Worm (Caenorhabditis elegans) whole organism, dauer: ENCODE data around the gene Y46G5A.34.

ENCODE experiments used
- unc-62 ChIP-seq: sonication (generic microtip); optimal IDR thresholded peaks from 2 replicates; lab custom pipeline; 2017; ENCODE audit warnings: missing biosample characterization, missing genetic modification reagents, missing genetic modification characterization

The Y46G5A.34 gene

DNA sequence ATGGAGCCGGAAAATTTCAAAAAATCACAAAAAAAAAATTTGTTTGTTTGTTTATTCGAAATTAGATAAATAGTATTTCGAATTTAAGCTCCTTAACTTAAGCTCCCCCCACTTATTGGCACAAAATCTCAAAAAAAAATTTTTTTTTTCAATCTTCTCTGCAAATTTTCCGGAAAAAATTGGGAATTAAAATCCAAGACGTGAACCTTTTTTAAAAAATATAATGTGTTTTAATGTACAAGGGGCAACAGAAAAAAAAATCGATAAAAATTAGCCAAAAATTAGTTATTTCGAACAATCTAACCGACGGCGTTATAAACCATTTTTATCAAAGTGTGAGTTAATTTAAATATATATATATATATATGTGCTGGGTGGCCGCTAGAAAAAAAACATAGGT, 2.1 kb upstream of the Y46G5A.34 start, which contains the start of gene Y46G5A.14:
Y46G5A.14 (plus strand) TSS at position 301 of the 400 bp plus-strand sequence.
- no peak for TF ChIP-seq unc-62 (GFP tag; lab: Kevin White, UChicago)

DNA sequence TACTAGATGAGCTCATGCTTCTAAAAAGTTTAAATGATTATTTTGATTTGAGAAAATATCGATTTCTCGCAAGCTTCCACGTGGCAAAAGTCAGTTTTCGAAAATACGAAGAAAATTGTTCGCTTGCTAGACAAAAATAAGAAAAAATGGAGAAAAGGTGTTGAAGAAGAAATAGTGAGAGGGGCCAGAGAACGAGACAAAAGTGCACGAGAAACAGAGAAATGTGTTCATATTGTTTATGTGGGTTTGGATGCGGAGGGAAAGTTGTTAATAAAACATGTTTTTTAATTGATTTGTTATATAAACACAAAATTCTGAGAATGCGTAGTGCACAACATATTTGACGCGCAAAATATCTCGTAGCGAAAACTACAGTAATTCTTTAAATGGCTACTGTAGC, 8.9 kb downstream of the Y46G5A.34 start, which contains the start of gene Y46G5A.15:
Y46G5A.15 (minus strand) TSS at position 26 of the 400 bp plus-strand sequence.
- no peak for TF ChIP-seq unc-62 (GFP tag; lab: Kevin White, UChicago)

DNA sequence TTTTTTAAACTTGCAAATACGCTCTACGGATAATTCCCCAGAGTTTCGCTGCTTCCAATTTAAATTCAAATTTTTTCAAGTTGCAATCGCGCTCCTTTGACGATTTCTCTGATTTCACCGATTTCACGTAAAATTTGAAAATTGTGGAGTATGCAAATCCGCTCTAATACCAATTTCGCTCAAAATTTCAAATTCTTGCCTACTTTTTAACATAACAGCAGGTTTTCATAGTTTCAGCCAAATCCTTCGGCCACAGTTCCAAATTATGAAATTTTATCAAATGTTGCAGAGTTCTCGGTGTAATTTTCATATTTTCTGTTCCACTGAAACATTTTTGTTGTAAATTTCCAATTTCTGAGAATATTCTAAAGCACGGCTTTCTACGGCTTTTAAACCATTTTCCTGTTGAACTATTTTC, 11.4 kb downstream of the Y46G5A.34 start, which contains the start of gene alkb-7:
alkb-7 (minus strand) TSS at position 323 of the 418 bp plus-strand sequence.
- no peak for TF ChIP-seq unc-62 (GFP tag; lab: Kevin White, UChicago)

DNA sequence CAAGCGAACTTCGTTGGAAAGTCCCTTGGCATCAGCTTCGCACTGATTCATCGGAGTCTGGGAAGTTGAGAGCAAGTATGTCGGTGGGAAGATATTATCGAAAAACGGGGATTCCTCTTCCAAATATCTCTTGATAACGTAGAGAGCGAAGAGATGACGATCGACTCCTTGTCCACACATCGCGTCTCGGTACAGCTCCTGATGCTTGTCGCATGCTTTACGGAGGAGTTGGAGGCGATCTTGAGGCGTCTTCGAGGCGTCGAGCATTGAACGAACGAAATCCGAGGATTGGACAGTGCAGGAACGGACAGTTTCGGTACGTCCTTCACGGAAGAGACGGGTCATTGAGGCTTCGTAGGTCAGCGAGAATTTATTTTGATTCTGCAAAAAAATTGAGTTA, 13.0 kb downstream of the Y46G5A.34 start:
- TF ChIP-seq unc-62 (GFP tag; lab: Kevin White, UChicago) = no peak

DNA sequence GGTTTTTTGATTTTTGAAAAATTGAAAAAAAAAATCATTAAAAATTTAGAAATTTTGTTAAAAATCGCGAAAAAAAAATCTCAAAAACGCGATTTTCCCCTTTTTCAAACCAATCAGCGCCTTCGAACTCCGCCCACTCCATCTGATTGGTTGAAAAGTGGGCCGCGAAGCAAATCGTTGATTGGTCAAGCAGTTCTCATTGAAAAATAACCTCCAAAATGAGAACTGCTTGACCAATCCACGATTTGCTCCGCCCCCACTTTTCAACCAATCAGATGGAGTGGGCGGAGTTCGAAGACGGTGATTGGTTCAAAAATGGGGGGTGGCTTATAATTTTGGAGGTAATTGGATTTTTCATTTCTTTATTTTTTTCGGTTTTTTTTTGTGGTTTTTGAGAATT, 13.9 kb downstream of the Y46G5A.34 start:
- TF ChIP-seq unc-62 (GFP tag; lab: Kevin White, UChicago) = no peak

DNA sequence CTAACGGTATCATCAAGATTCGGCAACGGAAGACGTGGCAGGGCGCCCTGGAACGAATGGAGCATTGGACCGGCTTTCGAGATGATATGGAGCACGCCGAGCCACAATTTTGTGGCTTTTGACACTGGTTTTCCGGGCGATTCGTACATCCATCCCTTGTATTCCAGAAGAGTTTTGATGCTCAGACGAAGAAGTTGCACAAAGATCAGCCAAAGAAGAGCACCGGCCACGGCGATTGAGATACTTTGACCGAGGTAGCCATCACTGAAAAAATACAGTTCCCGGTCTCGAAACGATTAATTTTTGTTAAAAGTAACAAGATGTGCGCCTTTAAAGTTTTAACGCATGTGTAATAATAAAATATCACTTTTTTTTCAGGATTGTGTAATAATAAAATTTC, 18.7 kb downstream of the Y46G5A.34 start:
- no peak for TF ChIP-seq unc-62 (GFP tag; lab: Kevin White, UChicago)

DNA sequence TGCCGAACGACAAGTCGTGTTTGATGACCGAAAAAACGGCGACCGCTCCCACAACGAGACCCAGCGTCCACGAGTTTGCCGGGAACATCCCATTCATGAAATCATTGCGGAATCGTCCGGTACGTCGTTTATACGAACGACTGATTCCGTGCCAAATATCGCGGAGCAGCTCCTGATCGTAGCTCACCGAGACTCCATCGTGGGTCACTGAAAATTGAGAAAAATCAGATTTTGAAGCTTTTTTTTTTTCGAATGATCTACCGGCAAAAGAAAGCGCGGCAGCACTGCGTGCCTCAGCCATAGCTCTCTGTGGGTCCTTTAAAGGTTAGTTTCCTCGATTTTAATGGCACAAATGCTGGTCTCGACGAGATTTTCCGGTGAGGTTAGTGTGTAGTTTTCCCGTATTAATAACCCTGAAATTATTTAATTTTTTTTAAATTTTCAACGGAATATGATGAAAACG, 19.6 kb downstream of the Y46G5A.34 start, which contains the start of gene cpt-1:
cpt-1 (minus strand) TSS at position 413 of the 463 bp plus-strand sequence.
- no peak for TF ChIP-seq unc-62 (GFP tag; lab: Kevin White, UChicago)

DNA sequence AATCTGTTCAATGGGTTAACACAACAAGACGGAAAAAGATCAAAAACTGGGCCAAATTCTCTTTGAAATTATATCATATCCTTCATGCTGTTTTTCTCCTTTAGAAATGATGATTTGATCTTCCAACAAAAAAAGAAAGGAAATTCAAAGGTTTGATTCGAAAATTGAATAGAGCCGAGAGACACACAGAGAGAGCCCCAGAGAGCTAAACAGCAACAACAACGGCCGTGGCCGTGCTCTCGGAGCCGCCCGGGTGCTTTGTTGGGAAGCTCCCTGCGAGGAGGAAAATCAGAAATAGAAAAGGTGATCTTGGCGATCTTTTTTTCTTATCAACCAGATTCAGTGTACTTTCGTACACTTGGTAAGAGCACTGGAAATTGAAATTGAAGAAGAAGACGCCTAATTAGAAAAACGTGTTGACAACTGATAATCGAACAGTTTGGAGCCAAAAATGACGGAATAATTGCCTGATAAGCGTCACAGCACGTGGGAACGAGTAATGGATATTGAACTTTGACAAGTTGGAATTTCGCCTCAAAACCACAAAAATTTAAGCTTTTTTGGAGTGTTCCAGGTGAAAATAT, 20.8 kb downstream of the Y46G5A.34 start:
- no peak for TF ChIP-seq unc-62 (GFP tag; lab: Kevin White, UChicago)

DNA sequence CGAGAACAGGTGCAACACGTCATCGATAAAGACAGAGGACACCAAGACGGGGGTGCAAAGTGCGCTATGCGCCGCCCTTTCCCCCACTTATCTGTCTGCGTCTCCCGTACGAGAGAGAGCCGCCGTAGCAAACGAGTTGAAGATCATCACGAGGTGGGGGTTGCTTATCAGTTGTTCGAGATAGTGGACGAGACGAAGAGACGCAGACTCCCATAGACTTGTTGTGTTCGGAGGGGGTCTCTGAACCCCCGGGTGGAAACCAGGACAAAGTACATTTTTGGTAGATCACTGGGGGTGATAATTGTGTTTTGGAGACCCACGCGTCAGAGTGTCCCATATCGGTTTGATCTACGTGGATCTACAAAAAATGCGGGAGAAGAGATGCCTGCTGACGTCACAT, 22.3 kb downstream of the Y46G5A.34 start:
- no peak for TF ChIP-seq unc-62 (GFP tag; lab: Kevin White, UChicago)

DNA sequence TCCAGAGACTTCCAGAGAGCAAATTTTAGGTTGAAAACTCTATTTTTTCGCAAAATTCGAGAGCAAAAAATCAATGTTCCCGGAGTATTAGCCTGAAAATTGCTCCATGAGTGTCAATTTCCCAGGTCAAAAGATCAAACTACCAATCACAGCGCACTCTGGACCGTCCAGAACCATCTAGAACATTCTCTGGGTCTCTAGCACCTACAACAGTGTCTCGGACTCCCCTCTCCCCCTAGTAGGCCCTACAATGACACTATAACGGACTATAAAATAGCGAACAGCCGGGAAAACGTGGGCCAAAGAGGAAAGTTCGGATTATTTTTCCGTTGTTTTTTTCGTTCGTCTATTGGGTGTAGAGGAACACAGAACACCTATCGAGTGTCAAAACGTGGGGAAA, 22.9 kb downstream of the Y46G5A.34 start:
- TF ChIP-seq unc-62 (GFP tag; lab: Kevin White, UChicago) = no peak

DNA sequence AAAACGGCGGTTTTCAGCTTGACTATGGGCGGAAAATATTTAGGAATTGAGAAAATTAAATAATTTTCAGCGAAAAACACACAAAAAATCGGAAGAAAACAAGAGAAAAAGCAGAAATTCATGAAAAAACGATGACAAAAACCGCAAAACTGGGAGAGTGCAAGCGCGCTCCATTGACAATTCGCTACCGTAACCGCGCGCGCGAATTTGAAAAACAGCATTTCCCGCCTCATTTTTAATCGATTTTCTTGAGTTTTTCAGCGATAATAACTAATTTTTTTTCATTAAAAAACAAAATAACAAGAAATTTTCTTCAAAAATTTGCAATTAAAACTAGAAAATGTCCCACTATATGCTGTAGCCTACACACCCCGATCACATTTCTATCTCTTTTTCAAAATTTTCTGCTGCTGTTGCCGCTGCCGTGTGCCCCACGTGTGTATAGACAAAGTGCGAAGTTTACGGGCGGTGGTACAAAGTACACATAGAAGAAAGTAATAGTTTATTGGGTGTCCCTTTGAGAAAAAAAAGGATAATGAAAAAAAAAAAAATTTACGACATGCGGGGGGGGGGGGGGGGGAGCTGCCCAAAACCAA, 23.5 kb downstream of the Y46G5A.34 start:
- no peak for TF ChIP-seq unc-62 (GFP tag; lab: Kevin White, UChicago)

DNA sequence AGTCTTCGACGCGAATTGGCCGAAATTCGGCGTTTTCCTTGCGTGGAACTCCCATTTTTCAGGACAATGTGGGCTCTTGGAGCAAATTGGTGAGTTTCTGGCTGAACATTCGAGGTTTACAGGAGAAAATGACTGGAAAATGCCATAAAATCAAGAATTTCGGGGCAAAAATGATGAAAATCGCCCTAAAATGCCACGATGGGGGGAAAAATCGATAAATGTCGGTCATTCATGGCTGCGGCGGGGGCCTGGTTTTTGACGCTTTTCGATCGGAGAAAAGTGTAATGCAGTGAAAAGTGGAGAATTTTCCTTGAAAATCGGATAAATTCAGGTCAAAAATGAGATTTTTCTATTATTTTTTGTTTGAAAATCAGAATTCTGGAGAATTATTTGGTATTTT, 28.7 kb downstream of the Y46G5A.34 start, which contains the start of the genes Y46G5A.18 and Y46G5A.47:
Y46G5A.18 (minus strand) TSS at position 101 of the 400 bp plus-strand sequence.
Y46G5A.47 (minus strand) TSS at position 146 of the 400 bp plus-strand sequence.
- TF ChIP-seq unc-62 (GFP tag; lab: Kevin White, UChicago) = no peak

DNA sequence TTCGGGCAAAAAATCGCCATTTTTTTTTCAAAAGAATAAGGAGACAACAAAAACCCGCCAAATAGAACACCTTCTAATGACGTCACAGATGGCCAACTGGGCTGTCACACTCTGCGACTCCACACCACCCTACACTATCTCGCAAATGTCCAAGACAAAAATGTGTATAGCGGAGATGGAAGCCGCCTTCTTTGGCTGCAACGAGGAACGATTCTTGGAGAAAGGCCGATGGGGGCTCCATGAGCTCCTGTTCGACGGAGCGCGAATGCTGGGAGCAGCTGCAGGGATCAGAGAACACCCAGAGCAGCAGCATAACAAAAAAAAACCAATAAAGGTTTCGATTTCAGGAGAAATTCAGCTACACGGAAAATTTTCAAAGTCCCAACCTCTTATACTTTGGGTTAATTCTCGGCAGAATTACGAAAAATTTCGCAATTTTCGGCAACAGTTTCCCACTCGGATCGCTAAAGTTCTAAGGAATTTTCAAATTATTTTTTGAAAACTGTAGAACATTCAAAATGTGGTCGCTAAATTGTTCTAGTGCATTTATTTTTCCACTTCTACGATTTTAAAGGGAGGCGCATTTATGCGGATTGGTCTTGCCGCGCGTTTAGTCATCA, 29.4 kb downstream of the Y46G5A.34 start:
- no peak for TF ChIP-seq unc-62 (GFP tag; lab: Kevin White, UChicago)

DNA sequence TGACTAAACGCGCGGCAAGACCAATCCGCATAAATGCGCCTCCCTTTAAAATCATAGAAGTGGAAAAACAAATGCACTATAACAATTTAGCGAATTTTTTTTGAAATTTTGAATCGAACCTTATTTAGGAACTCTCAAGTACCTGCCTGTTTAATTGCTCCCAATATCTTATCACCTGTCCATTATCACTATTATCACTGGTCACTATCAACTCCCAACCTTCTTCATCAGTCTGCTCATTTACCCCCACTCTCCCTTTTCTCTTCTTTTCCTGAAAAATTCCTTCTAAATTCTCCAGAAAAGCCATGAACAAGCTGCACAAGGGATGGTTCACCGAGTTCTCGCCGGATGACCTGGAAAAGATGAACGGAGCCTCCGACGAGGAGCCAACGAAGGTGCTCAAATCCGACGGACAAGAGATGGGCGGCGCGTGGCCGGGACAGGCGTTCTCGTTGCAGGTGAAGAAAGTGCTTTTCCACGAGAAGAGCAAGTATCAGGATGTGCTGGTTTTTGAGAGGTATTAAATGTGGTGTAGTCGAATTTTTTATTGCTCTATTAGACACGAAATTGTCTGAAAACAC, 30.2 kb downstream of the Y46G5A.34 start, which contains the start of gene spds-1:
spds-1 (plus strand) TSS at position 298 of the 581 bp plus-strand sequence.
- no peak for TF ChIP-seq unc-62 (GFP tag; lab: Kevin White, UChicago)

DNA sequence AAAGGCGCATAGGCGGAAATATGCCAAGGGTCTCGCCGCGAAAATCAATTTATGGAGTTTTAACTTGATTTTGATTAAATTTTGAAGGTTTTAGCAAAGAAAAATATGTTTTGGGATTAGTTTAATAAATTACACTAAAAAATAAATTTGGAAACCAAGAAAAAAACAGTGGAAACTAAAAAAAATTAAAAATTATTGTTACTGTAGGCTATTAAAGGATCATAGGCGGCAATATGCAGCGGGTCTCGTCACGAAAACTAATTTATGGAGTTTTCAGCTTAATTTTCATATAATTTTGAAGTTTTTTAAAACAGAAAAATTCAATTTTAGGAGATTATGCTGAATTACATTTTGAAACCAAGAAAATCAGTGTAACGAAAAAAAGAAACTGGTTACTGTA, 32.3 kb downstream of the Y46G5A.34 start:
- no peak for TF ChIP-seq unc-62 (GFP tag; lab: Kevin White, UChicago)

DNA sequence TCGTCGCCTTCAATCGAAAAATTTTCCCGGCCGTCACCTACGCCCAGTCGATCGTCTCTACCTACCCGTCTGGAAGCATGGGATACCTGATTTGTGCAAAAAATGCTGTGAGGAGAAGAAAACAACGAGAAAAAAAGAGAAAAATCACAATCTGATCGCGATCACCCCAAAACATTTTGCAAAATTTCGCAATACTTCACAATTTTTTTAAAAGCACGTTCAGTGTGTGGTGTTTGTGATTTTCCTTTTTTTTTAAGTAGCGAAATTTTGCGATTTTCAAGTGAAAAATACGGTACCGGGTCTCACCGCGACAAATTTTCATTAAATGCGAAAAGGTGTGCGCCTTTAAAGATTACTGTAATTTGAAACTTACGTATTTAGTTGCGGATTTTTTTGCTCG, 33.2 kb downstream of the Y46G5A.34 start:
- no peak for TF ChIP-seq unc-62 (GFP tag; lab: Kevin White, UChicago)
